Worm (Caenorhabditis elegans) whole organism, L3 larva: ENCODE measurements around the gene C16D9.5.

Source experiments
- ama-1 ChIP-seq: fragments of 150-350 bp; optimal IDR thresholded peaks from 2 replicates; lab custom pipeline; 2018
- nhr-237 ChIP-seq: fragments of 150-350 bp; optimal IDR thresholded peaks from 2 replicates; lab custom pipeline; 2014; ENCODE audit warnings: missing biosample characterization, missing genetic modification characterization

DNA sequence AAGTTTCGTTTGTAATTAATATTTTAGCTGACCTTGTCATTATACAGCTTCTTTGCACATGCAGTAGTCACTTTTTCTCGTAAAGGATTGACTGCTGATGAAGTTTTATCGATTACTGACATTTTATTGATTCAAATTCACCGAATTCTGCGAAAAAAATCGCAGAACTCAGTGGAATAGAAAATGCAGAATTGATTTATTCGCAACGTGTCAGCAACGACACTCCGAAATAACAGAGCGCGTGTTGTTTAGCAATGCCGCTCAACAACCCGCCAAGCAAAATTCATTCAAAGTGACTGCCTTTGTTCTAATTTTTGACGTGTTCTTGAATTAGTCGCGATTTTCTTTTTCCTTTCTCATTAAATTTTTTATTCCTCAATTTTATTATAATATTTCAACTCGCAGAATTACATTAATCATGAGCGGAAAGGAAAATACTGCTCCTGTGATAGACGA is 24.2 kb downstream of the C16D9.5 start, which contains the start of the genes cogc-6 and air-1:
- TF ChIP-seq ama-1 (lab: Kevin White, UChicago) (no peak), nhr-237 (tag; lab: Kevin White, UChicago) (no peak)
